Fruit fly (Drosophila melanogaster) whole organism: ENCODE data around the gene CG13622.

Experiments used
- CG8478 ChIP-seq: fragments of >200 bp; optimal IDR thresholded peaks from 2 replicates; lab custom pipeline; 2018; ENCODE audit warnings: inconsistent platforms
- Dll ChIP-seq: fragments of >200 bp; optimal IDR thresholded peaks from 2 replicates; lab custom pipeline; 2017
- EcR ChIP-seq, 2 experiments: fragments of >200 bp; optimal IDR thresholded peaks; 2 replicates each; lab custom pipeline; 2017; ENCODE audit warnings: missing biosample characterization in 2 of 2, missing genetic modification characterization in 2 of 2, missing genetic modification reagents in 2 of 2
- pan ChIP-seq: fragments of >200 bp; optimal IDR thresholded peaks from 2 replicates; lab custom pipeline; 2017
- psq ChIP-seq: fragments of >200 bp; optimal IDR thresholded peaks from 2 replicates; lab custom pipeline; 2017
- usp ChIP-seq: fragments of >200 bp; optimal IDR thresholded peaks from 2 replicates; lab custom pipeline; 2017; ENCODE audit warnings: missing biosample characterization, missing genetic modification characterization, mixed read lengths

DNA sequence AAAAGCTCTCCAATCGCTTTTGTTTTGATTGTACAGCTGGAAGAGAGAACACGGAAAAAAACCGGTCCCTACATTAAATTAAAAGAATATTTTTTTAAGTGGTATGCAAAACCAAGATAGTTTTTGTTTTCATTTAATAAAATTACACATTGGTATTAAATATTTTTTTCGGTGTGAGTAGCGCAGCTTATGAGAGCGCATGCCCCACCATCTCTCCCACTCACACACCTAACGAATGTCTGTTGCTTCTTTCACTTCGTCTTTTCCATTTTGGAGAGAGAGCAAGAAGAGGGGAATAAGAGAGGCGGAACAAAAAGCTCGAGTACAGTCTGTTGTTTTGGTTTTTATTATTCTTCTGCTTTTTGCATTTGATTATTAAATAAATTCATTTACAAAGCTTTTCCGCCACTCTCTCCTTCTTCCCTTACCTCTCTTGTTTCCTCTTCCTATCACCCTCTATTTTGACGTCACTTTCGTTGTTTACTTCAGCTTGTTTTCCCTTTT is 49.1 kb upstream of the CG13622 start:
- TF ChIP-seq EcR (GFP tag; optimal IDR thresholded peaks at IDR 0.05; lab: Kevin White, UChicago) (no peak), psq (lab: Kevin White, UChicago) (no peak), CG8478 (lab: Kevin White, UChicago) (no peak), usp (GFP tag; lab: Kevin White, UChicago) (no peak), pan (lab: Kevin White, UChicago) (no peak), Dll (lab: Kevin White, UChicago) (no peak)
